Fruit fly (Drosophila melanogaster): ENCODE measurements around the gene Reph.

Reph gene

dm6 chr2L:3823835-3824234 lies 20.5 kb downstream of the Reph start:
- TF ChIP-seq ttk (optimal IDR thresholded peaks at IDR 0.05) = no peak
- TF ChIP-seq insv (optimal IDR thresholded peaks at IDR 0.05) = no peak
- TF ChIP-seq h (optimal IDR thresholded peaks at IDR 0.05) = no peak
- no peak for TF ChIP-seq Myc (optimal IDR thresholded peaks at IDR 0.05)
- no peak for TF ChIP-seq psq (optimal IDR thresholded peaks at IDR 0.05)
- TF ChIP-seq Sin3A (optimal IDR thresholded peaks at IDR 0.05) = no peak

dm6 chr2L:3825413-3825812 lies 22.1 kb downstream of the Reph start, which contains the start of gene slp1:
TSS of gene slp1 (plus strand) at chr2L:3825675.
- no peak for TF ChIP-seq ttk (optimal IDR thresholded peaks at IDR 0.05)
- no peak for TF ChIP-seq Myc (optimal IDR thresholded peaks at IDR 0.05)
- no peak for TF ChIP-seq h (optimal IDR thresholded peaks at IDR 0.05)
- no peak for TF ChIP-seq Sin3A (optimal IDR thresholded peaks at IDR 0.05)
- TF ChIP-seq insv (optimal IDR thresholded peaks at IDR 0.05) = no peak
- no peak for TF ChIP-seq psq (optimal IDR thresholded peaks at IDR 0.05)

- no peak for TF ChIP-seq Sin3A (optimal IDR thresholded peaks at IDR 0.05)
- no peak for TF ChIP-seq h (optimal IDR thresholded peaks at IDR 0.05)
- no peak for TF ChIP-seq Myc (optimal IDR thresholded peaks at IDR 0.05)
- no peak for TF ChIP-seq insv (optimal IDR thresholded peaks at IDR 0.05)
- TF ChIP-seq psq (optimal IDR thresholded peaks at IDR 0.05) = no peak
- no peak for TF ChIP-seq ttk (optimal IDR thresholded peaks at IDR 0.05)
Observed at dm6 chr2L:3827406-3828133, 24.2 kb downstream of the Reph start.

- TF ChIP-seq Myc (optimal IDR thresholded peaks at IDR 0.05) (no peak), h (optimal IDR thresholded peaks at IDR 0.05) (no peak), Sin3A (optimal IDR thresholded peaks at IDR 0.05) (no peak), psq (optimal IDR thresholded peaks at IDR 0.05) (no peak), insv (optimal IDR thresholded peaks at IDR 0.05) (no peak), ttk (optimal IDR thresholded peaks at IDR 0.05) (no peak)
Observed at dm6 chr2L:3829220-3829619, 25.9 kb downstream of the Reph start.

dm6 chr2L:3831694-3832093 lies 28.3 kb downstream of the Reph start:
- TF ChIP-seq h (optimal IDR thresholded peaks at IDR 0.05) (no peak), Myc (optimal IDR thresholded peaks at IDR 0.05) (no peak), ttk (optimal IDR thresholded peaks at IDR 0.05) (no peak), insv (optimal IDR thresholded peaks at IDR 0.05) (no peak), Sin3A (optimal IDR thresholded peaks at IDR 0.05) (no peak), psq (optimal IDR thresholded peaks at IDR 0.05) (no peak)

dm6 chr2L:3832249-3832675 lies 28.9 kb downstream of the Reph start:
- no peak for TF ChIP-seq Sin3A (optimal IDR thresholded peaks at IDR 0.05)
- no peak for TF ChIP-seq ttk (optimal IDR thresholded peaks at IDR 0.05)
- TF ChIP-seq Myc (optimal IDR thresholded peaks at IDR 0.05) = no peak
- TF ChIP-seq h (optimal IDR thresholded peaks at IDR 0.05) = no peak

- TF ChIP-seq Sin3A (optimal IDR thresholded peaks at IDR 0.05) (no peak), Myc (optimal IDR thresholded peaks at IDR 0.05) (no peak), insv (optimal IDR thresholded peaks at IDR 0.05) (no peak), ttk (optimal IDR thresholded peaks at IDR 0.05) (no peak), h (optimal IDR thresholded peaks at IDR 0.05) (no peak), psq (optimal IDR thresholded peaks at IDR 0.05) (no peak)
Observed at dm6 chr2L:3833924-3834323, 30.6 kb downstream of the Reph start.

dm6 chr2L:3835221-3835620 lies 31.9 kb downstream of the Reph start:
- TF ChIP-seq Sin3A (optimal IDR thresholded peaks at IDR 0.05) (no peak), ttk (optimal IDR thresholded peaks at IDR 0.05) (no peak), psq (optimal IDR thresholded peaks at IDR 0.05) (no peak), Myc (optimal IDR thresholded peaks at IDR 0.05) (no peak), insv (optimal IDR thresholded peaks at IDR 0.05) (no peak), h (optimal IDR thresholded peaks at IDR 0.05) (no peak)

- TF ChIP-seq Myc (optimal IDR thresholded peaks at IDR 0.05) (no peak), h (optimal IDR thresholded peaks at IDR 0.05) (no peak), ttk (optimal IDR thresholded peaks at IDR 0.05) (no peak), Sin3A (optimal IDR thresholded peaks at IDR 0.05) (no peak), psq (optimal IDR thresholded peaks at IDR 0.05) (no peak), insv (optimal IDR thresholded peaks at IDR 0.05) (no peak)
Observed at dm6 chr2L:3836440-3836890, 33.1 kb downstream of the Reph start, which contains the start of gene slp2. TSS of gene slp2 (plus strand) at chr2L:3836840.

dm6 chr2L:3840975-3841374 lies 37.6 kb downstream of the Reph start:
- TF ChIP-seq ttk (optimal IDR thresholded peaks at IDR 0.05) = no peak
- TF ChIP-seq Sin3A (optimal IDR thresholded peaks at IDR 0.05) = no peak
- no peak for TF ChIP-seq h (optimal IDR thresholded peaks at IDR 0.05)
- TF ChIP-seq insv (optimal IDR thresholded peaks at IDR 0.05) = no peak

- TF ChIP-seq h (optimal IDR thresholded peaks at IDR 0.05) = no peak
Observed at dm6 chr2L:3844135-3844534, 40.8 kb downstream of the Reph start.

- TF ChIP-seq Myc (optimal IDR thresholded peaks at IDR 0.05) = no peak
- no peak for TF ChIP-seq ttk (optimal IDR thresholded peaks at IDR 0.05)
- no peak for TF ChIP-seq h (optimal IDR thresholded peaks at IDR 0.05)
- TF ChIP-seq Sin3A (optimal IDR thresholded peaks at IDR 0.05) = no peak
- TF ChIP-seq psq (optimal IDR thresholded peaks at IDR 0.05) = no peak
- TF ChIP-seq insv (optimal IDR thresholded peaks at IDR 0.05) = no peak
Observed at dm6 chr2L:3844898-3845713, 41.8 kb downstream of the Reph start.
